Worm (Caenorhabditis elegans) whole organism, dauer: ENCODE data around the gene Y53G8AR.8.

ENCODE experiments used
- unc-62 ChIP-seq: sonication (generic microtip); optimal IDR thresholded peaks from 2 replicates; lab custom pipeline; 2017; ENCODE audit warnings: missing biosample characterization, missing genetic modification reagents, missing genetic modification characterization

The Y53G8AR.8 gene

ce11 chrIII:3249038-3249420 lies 45.1 kb downstream of the Y53G8AR.8 start:
- TF ChIP-seq unc-62 = no peak

ce11 chrIII:3248307-3249037 lies 45.7 kb downstream of the Y53G8AR.8 start, which contains the start of gene nduf-9:
Gene nduf-9 (minus strand): TSS chrIII:3248575.
- TF ChIP-seq unc-62 = no peak

- no peak for TF ChIP-seq unc-62
Measured at ce11 chrIII:3242379-3242778, 51.8 kb downstream of the Y53G8AR.8 start.

- TF ChIP-seq unc-62 = no peak
Measured at ce11 chrIII:3241943-3242342, 52.2 kb downstream of the Y53G8AR.8 start.

- no peak for TF ChIP-seq unc-62
Measured at ce11 chrIII:3241361-3241760, 52.8 kb downstream of the Y53G8AR.8 start.

ce11 chrIII:3240893-3241292 lies 53.2 kb downstream of the Y53G8AR.8 start:
- TF ChIP-seq unc-62 = no peak
